Worm (Caenorhabditis elegans) whole organism, L2 larva: ENCODE results near the gene Y17G7B.22.

Experiments
- F13H6.1 ChIP-seq: sonication (generic microtip); optimal IDR thresholded peaks from 2 replicates; lab custom pipeline; 2016; ENCODE audit warnings: missing genetic modification characterization, missing compliant biosample characterization
- Y55F3AM.14 ChIP-seq: fragments of 200-800 bp; sonication (Bioruptor generic); optimal IDR thresholded peaks from 2 replicates; lab custom pipeline; 2018; ENCODE audit warnings: mild to moderate bottlenecking, missing genetic modification characterization, missing compliant biosample characterization
- ZK546.5 ChIP-seq: sonication (generic microtip); optimal IDR thresholded peaks from 2 replicates; lab custom pipeline; 2017; ENCODE audit warnings: missing biosample characterization, missing genetic modification characterization
- alr-1 ChIP-seq: fragments of 150-350 bp; optimal IDR thresholded peaks from 2 replicates; lab custom pipeline; 2014; ENCODE audit warnings: missing biosample characterization, missing genetic modification characterization
- aly-2 ChIP-seq: fragments of 150-350 bp; optimal IDR thresholded peaks from 2 replicates; lab custom pipeline; 2014; ENCODE audit warnings: missing biosample characterization, missing genetic modification characterization
- ama-1 ChIP-seq: fragments of 150-350 bp; optimal IDR thresholded peaks from 2 replicates; lab custom pipeline; 2018; ENCODE audit warnings: inconsistent platforms
- blmp-1 ChIP-seq: sonication (generic microtip); optimal IDR thresholded peaks from 2 replicates; lab custom pipeline; 2017; ENCODE audit warnings: missing genetic modification characterization, mild to moderate bottlenecking, missing compliant biosample characterization, antibody characterized with exemption, moderate library complexity; ENCODE audit not compliant: insufficient read depth
- ceh-16 ChIP-seq: fragments of 150-350 bp; optimal IDR thresholded peaks from 2 replicates; lab custom pipeline; 2014; ENCODE audit warnings: missing biosample characterization, missing genetic modification characterization
- ceh-82 ChIP-seq: fragments of 150-350 bp; optimal IDR thresholded peaks from 2 replicates; lab custom pipeline; 2014; ENCODE audit warnings: missing biosample characterization, missing genetic modification characterization
- crh-2 ChIP-seq: sonication (generic microtip); optimal IDR thresholded peaks from 2 replicates; lab custom pipeline; 2017; ENCODE audit warnings: missing biosample characterization, missing genetic modification characterization
- dmd-4 ChIP-seq: sonication (generic microtip); optimal IDR thresholded peaks from 2 replicates; lab custom pipeline; 2017; ENCODE audit warnings: missing biosample characterization, missing genetic modification characterization
- egl-27 ChIP-seq: sonication (generic microtip); optimal IDR thresholded peaks from 3 replicates; lab custom pipeline; 2017; ENCODE audit warnings: missing biosample characterization, missing genetic modification reagents, missing genetic modification characterization
- elt-1 ChIP-seq: fragments of 150-350 bp; optimal IDR thresholded peaks from 2 replicates; lab custom pipeline; 2014; ENCODE audit warnings: missing biosample characterization, missing genetic modification characterization
- elt-3 ChIP-seq: sonication (generic microtip); optimal IDR thresholded peaks from 2 replicates; lab custom pipeline; 2017; ENCODE audit warnings: missing biosample characterization, missing genetic modification characterization
- fos-1 ChIP-seq: fragments of 150-350 bp; optimal IDR thresholded peaks from 2 replicates; lab custom pipeline; 2014; ENCODE audit warnings: missing biosample characterization, missing genetic modification characterization
- gmeb-1 ChIP-seq: fragments of 150-350 bp; optimal IDR thresholded peaks from 2 replicates; lab custom pipeline; 2014; ENCODE audit warnings: missing biosample characterization, missing genetic modification characterization
- lin-11 ChIP-seq: fragments of 150-350 bp; sonication (generic microtip); optimal IDR thresholded peaks from 2 replicates; lab custom pipeline; 2014; ENCODE audit warnings: missing biosample characterization, missing genetic modification characterization, inconsistent platforms, mixed read lengths
- lin-13 ChIP-seq: fragments of 150-350 bp; optimal IDR thresholded peaks from 2 replicates; lab custom pipeline; 2014; ENCODE audit warnings: missing biosample characterization, missing genetic modification reagents, missing genetic modification characterization
- lsy-2 ChIP-seq, 2 experiments: fragments of 150-350 bp in 1 of 2; sonication (generic microtip) in 1 of 2; optimal IDR thresholded peaks; 2 replicates each; lab custom pipeline; 2014 to 2017; ENCODE audit warnings: missing biosample characterization in 2 of 2, missing genetic modification characterization in 2 of 2
- mab-5 ChIP-seq: fragments of 150-350 bp; optimal IDR thresholded peaks from 2 replicates; lab custom pipeline; 2014; ENCODE audit warnings: missing biosample characterization, missing genetic modification characterization
- mdl-1 ChIP-seq, 2 experiments: fragments of 150-350 bp in 1 of 2; sonication (generic microtip) in 1 of 2; optimal IDR thresholded peaks; 2 replicates each; lab custom pipeline; 2017; ENCODE audit warnings: missing biosample characterization in 2 of 2, missing genetic modification characterization in 2 of 2
- nhr-11 ChIP-seq: fragments of 150-350 bp; optimal IDR thresholded peaks from 2 replicates; lab custom pipeline; 2014; ENCODE audit warnings: missing biosample characterization, missing genetic modification characterization
- nhr-12 ChIP-seq: fragments of 150-350 bp; optimal IDR thresholded peaks from 2 replicates; lab custom pipeline; 2014; ENCODE audit warnings: missing biosample characterization, missing genetic modification characterization
- nhr-129 ChIP-seq: fragments of 150-350 bp; optimal IDR thresholded peaks from 2 replicates; lab custom pipeline; 2014; ENCODE audit warnings: missing biosample characterization, missing genetic modification characterization
- nhr-21 ChIP-seq: fragments of 150-350 bp; optimal IDR thresholded peaks from 2 replicates; lab custom pipeline; 2014; ENCODE audit warnings: missing biosample characterization, missing genetic modification characterization
- nhr-23 ChIP-seq: fragments of 150-350 bp; optimal IDR thresholded peaks from 2 replicates; lab custom pipeline; 2014; ENCODE audit warnings: missing biosample characterization, missing genetic modification reagents, missing genetic modification characterization
- nhr-25 ChIP-seq: fragments of 150-350 bp; sonication (generic microtip); optimal IDR thresholded peaks from 3 replicates; lab custom pipeline; 2014; ENCODE audit warnings: missing biosample characterization, missing genetic modification characterization
- nhr-6 ChIP-seq: fragments of 150-350 bp; optimal IDR thresholded peaks from 2 replicates; lab custom pipeline; 2014; ENCODE audit warnings: missing biosample characterization, missing genetic modification characterization
- nhr-77 ChIP-seq: fragments of 150-350 bp; optimal IDR thresholded peaks from 2 replicates; lab custom pipeline; 2014; ENCODE audit warnings: missing biosample characterization, missing genetic modification characterization
- sem-4 ChIP-seq: fragments of 150-350 bp; optimal IDR thresholded peaks from 2 replicates; lab custom pipeline; 2014; ENCODE audit warnings: missing biosample characterization, missing genetic modification reagents, missing genetic modification characterization
- sma-3 ChIP-seq: sonication (generic microtip); optimal IDR thresholded peaks from 2 replicates; lab custom pipeline; 2016; ENCODE audit warnings: missing genetic modification reagents, missing genetic modification characterization, missing compliant biosample characterization
- sma-9 ChIP-seq, 2 experiments: fragments of 150-350 bp in 1 of 2; sonication (generic microtip) in 1 of 2; optimal IDR thresholded peaks; 2 replicates each; lab custom pipeline; 2014 to 2016; ENCODE audit warnings: missing genetic modification characterization in 2 of 2, mild to moderate bottlenecking in 1 of 2, missing biosample characterization in 1 of 2, missing compliant biosample characterization in 1 of 2, missing genetic modification reagents in 1 of 2, moderate library complexity in 1 of 2
- snpc-4 ChIP-seq: fragments of 150-350 bp; optimal IDR thresholded peaks from 2 replicates; lab custom pipeline; 2014; ENCODE audit warnings: missing biosample characterization, missing genetic modification characterization
- ztf-1 ChIP-seq: fragments of 200-800 bp; sonication (Bioruptor generic); conservative IDR thresholded peaks from 2 replicates; pipeline ENCODE4 v1.3.6; 2022; ENCODE audit warnings: missing genetic modification characterization, missing compliant biosample characterization
- ztf-11 ChIP-seq: sonication (generic microtip); optimal IDR thresholded peaks from 2 replicates; lab custom pipeline; 2017; ENCODE audit warnings: missing biosample characterization, missing genetic modification characterization
- ztf-4 ChIP-seq: fragments of 150-350 bp; optimal IDR thresholded peaks from 2 replicates; lab custom pipeline; 2014; ENCODE audit warnings: missing biosample characterization, missing genetic modification characterization

The Y17G7B.22 gene

ce11 chrII:12042108-12042960 is 25.5 kb upstream of the Y17G7B.22 start, which contains the start of gene ippk-1 (continued):
- no peak for TF ChIP-seq mdl-1 (tag; optimal IDR thresholded peaks at IDR 0.05; lab: Kevin White, UChicago)
- TF ChIP-seq elt-3, result no peak
- peak; percentile 64 for TF ChIP-seq nhr-129
- no peak for TF ChIP-seq blmp-1 (tag; lab: Kevin White, UChicago)
- no peak for TF ChIP-seq mab-5 (tag; lab: Kevin White, UChicago)
- peak; percentile 50 to 64 for TF ChIP-seq lsy-2 (tag; optimal IDR thresholded peaks at IDR 0.05; lab: Kevin White, UChicago)
- no peak for TF ChIP-seq nhr-6
- TF ChIP-seq nhr-21, result peak; percentile 26
- no peak for TF ChIP-seq snpc-4 (tag; lab: Kevin White, UChicago)
- peak; percentile 52 for TF ChIP-seq sma-9 (GFP tag; optimal IDR thresholded peaks at IDR 0.05; lab: Kevin White, UChicago)
- TF ChIP-seq sma-9 (tag; optimal IDR thresholded peaks at IDR 0.05; lab: Kevin White, UChicago), result no peak
- TF ChIP-seq dmd-4, result no peak
- peak; percentile 13 for TF ChIP-seq lin-11
- no peak for TF ChIP-seq sem-4
- no peak for TF ChIP-seq ztf-11 (tag; lab: Kevin White, UChicago)
- no peak for TF ChIP-seq ceh-82
- peak; percentile 83 for TF ChIP-seq F13H6.1 (tag; lab: Kevin White, UChicago)
- no peak for TF ChIP-seq elt-1
- TF ChIP-seq ZK546.5 (tag; lab: Kevin White, UChicago), result no peak
- peak; percentile 39 for TF ChIP-seq lin-13 (GFP tag; lab: Kevin White, UChicago)
- no peak for TF ChIP-seq ztf-1
- peak; percentile 33 for TF ChIP-seq fos-1 (tag; lab: Kevin White, UChicago)
- TF ChIP-seq nhr-25 (tag; lab: Kevin White, UChicago), result peak; percentile 62

- TF ChIP-seq nhr-21 (no peak), alr-1 (tag; lab: Kevin White, UChicago) (no peak), dmd-4 (no peak), nhr-129 (no peak), snpc-4 (tag; lab: Kevin White, UChicago) (no peak), ceh-82 (no peak), elt-1 (no peak), egl-27 (no peak), nhr-23 (tag; lab: Kevin White, UChicago) (no peak), ztf-4 (no peak), ceh-16 (tag; lab: Kevin White, UChicago) (no peak), Y55F3AM.14 (GFP tag; lab: Kevin White, UChicago) (no peak), aly-2 (tag; lab: Kevin White, UChicago) (no peak), nhr-6 (no peak), ztf-1 (no peak), lsy-2 (tag; optimal IDR thresholded peaks at IDR 0.05; lab: Kevin White, UChicago) (no peak), nhr-77 (tag; lab: Kevin White, UChicago) (no peak), sma-3 (no peak)
Observed at ce11 chrII:12049281-12049680, 18.5 kb upstream of the Y17G7B.22 start, which contains the start of gene nadk-2. Gene nadk-2 (plus strand): TSS chrII:12049581.

- TF ChIP-seq lin-13 (GFP tag; lab: Kevin White, UChicago) (no peak), crh-2 (tag; lab: Kevin White, UChicago) (peak; percentile 60), mdl-1 (tag; optimal IDR thresholded peaks at IDR 0.05; lab: Kevin White, UChicago) (peak in 1 of 2 experiments; percentile 40), lsy-2 (tag; optimal IDR thresholded peaks at IDR 0.05; lab: Kevin White, UChicago) (peak in 1 of 2 experiments; percentile 24), nhr-129 (peak; percentile 97), sma-9 (GFP tag; optimal IDR thresholded peaks at IDR 0.05; lab: Kevin White, UChicago) (peak; percentile 81), sma-9 (tag; optimal IDR thresholded peaks at IDR 0.05; lab: Kevin White, UChicago) (no peak), sma-3 (peak; percentile 3), nhr-11 (tag; lab: Kevin White, UChicago) (no peak), sem-4 (no peak), nhr-25 (tag; lab: Kevin White, UChicago) (peak; percentile 76), ztf-1 (no peak), nhr-21 (peak; percentile 82), nhr-12 (no peak), gmeb-1 (tag; lab: Kevin White, UChicago) (peak; percentile 18), ama-1 (lab: Kevin White, UChicago) (no peak)
- TF ChIP-seq, all 48 proteins: peak for 9
Observed at ce11 chrII:12050607-12051006, 17.2 kb upstream of the Y17G7B.22 start.
